Fruit fly (Drosophila melanogaster): ENCODE results near the gene TfIIEalpha.

The TfIIEalpha gene

dm6 chr3L:11711059-11711628 lies 29.3 kb downstream of the TfIIEalpha start, which contains the start of gene crim (continued):
- TF ChIP-seq slou (GFP tag; optimal IDR thresholded peaks at IDR 0.05): no peak
- no peak for TF ChIP-seq dpn (GFP tag; optimal IDR thresholded peaks at IDR 0.05)
- no peak for TF ChIP-seq B-H2 (GFP tag; optimal IDR thresholded peaks at IDR 0.05)
- TF ChIP-seq Opbp (GFP tag; IDR thresholded peaks at IDR 0.05; ENCODE audit: partially characterized antibody): no peak
- TF ChIP-seq Ravus (GFP tag; IDR thresholded peaks at IDR 0.05): no peak
- no peak for TF ChIP-seq HmgD (GFP tag; optimal IDR thresholded peaks at IDR 0.05)
- no peak for TF ChIP-seq Sry-β (GFP tag; optimal IDR thresholded peaks at IDR 0.05)
- TF ChIP-seq odd (GFP tag; optimal IDR thresholded peaks at IDR 0.05): no peak
- no peak for TF ChIP-seq CG13296 (GFP tag; optimal IDR thresholded peaks at IDR 0.05)
- peak in 1 of 2 experiments; percentile 45 for TF ChIP-seq Pdp1 (GFP tag; optimal IDR thresholded peaks at IDR 0.05)
- TF ChIP-seq ems (GFP tag; optimal IDR thresholded peaks at IDR 0.05): no peak
- no peak for TF ChIP-seq CG1647 (GFP tag; optimal IDR thresholded peaks at IDR 0.05)
- peak; percentile 13 for TF ChIP-seq CG2120 (GFP tag; optimal IDR thresholded peaks at IDR 0.05)
- no peak for TF ChIP-seq NC2β (GFP tag; optimal IDR thresholded peaks at IDR 0.05)
- TF ChIP-seq pzg (GFP tag; optimal IDR thresholded peaks at IDR 0.05): peak; percentile 96
- TF ChIP-seq CG9876 (GFP tag; optimal IDR thresholded peaks at IDR 0.05): no peak
- no peak for TF ChIP-seq CG10654 (GFP tag; optimal IDR thresholded peaks at IDR 0.05)
- TF ChIP-seq CG11695 (GFP tag; IDR thresholded peaks at IDR 0.05): no peak
- TF ChIP-seq nerfin-1 (tag; optimal IDR thresholded peaks at IDR 0.05): no peak
- no peak for TF ChIP-seq emc (GFP tag; optimal IDR thresholded peaks at IDR 0.05)
- TF ChIP-seq Hr3 (GFP tag; optimal IDR thresholded peaks at IDR 0.05): no peak
- TF ChIP-seq sens (GFP tag): peak; percentile 25
- no peak for TF ChIP-seq Rx (GFP tag; IDR thresholded peaks at IDR 0.05)
- peak; percentile 30; the same call in 1 of the 2 replicates for TF ChIP-seq Bgb (GFP tag; IDR thresholded peaks at IDR 0.05; ENCODE audit: partially characterized antibody)
- no peak for TF ChIP-seq CG17186 (GFP tag; optimal IDR thresholded peaks at IDR 0.05)
- peak; percentile 88 for TF ChIP-seq MESR4 (GFP tag; optimal IDR thresholded peaks at IDR 0.05)
- no peak for TF ChIP-seq Drgx (GFP tag; IDR thresholded peaks at IDR 0.05)
- TF ChIP-seq phol (tag; optimal IDR thresholded peaks at IDR 0.05): peak; percentile 42
- no peak for TF ChIP-seq slbo (GFP tag; IDR thresholded peaks at IDR 0.05)
- TF ChIP-seq CG12659 (GFP tag; optimal IDR thresholded peaks at IDR 0.05): peak; percentile 15
- TF ChIP-seq CG6854 (GFP tag; optimal IDR thresholded peaks at IDR 0.05): no peak
- no peak for TF ChIP-seq al (GFP tag; IDR thresholded peaks at IDR 0.05)
- peak; percentile 33 for TF ChIP-seq nmo (GFP tag; optimal IDR thresholded peaks at IDR 0.05)
- peak; percentile 81 for TF ChIP-seq stwl (tag; optimal IDR thresholded peaks at IDR 0.05)
- TF ChIP-seq Xbp1 (GFP tag; optimal IDR thresholded peaks at IDR 0.05): no peak
- TF ChIP-seq wor (GFP tag; IDR thresholded peaks at IDR 0.05): no peak
- TF ChIP-seq CG14014 (GFP tag; IDR thresholded peaks at IDR 0.05): no peak
- TF ChIP-seq CG10543 (GFP tag; optimal IDR thresholded peaks at IDR 0.05): no peak
- 0 out of 2 replicates have a peak, but pooled peaks have one; percentile 18 for TF ChIP-seq vvl (GFP tag; IDR thresholded peaks at IDR 0.05)
- peak; percentile 73 for TF ChIP-seq CG11504 (tag; optimal IDR thresholded peaks at IDR 0.05)
- TF ChIP-seq CG13624 (GFP tag; optimal IDR thresholded peaks at IDR 0.05): peak; percentile 30
- peak; percentile 59 for TF ChIP-seq HmgZ (tag; optimal IDR thresholded peaks at IDR 0.05)
- TF ChIP-seq ash1 (GFP tag; optimal IDR thresholded peaks at IDR 0.05): no peak
- TF ChIP-seq Awh (GFP tag; IDR thresholded peaks at IDR 0.05): 0 out of 2 replicates have a peak, but pooled peaks have one; percentile 38
- TF ChIP-seq Usf (GFP tag; optimal IDR thresholded peaks at IDR 0.05): no peak
- no peak for TF ChIP-seq CG11247 (GFP tag; IDR thresholded peaks at IDR 0.05)
- TF ChIP-seq CG9215 (GFP tag; IDR thresholded peaks at IDR 0.05): no peak
- TF ChIP-seq CoRest (tag; optimal IDR thresholded peaks at IDR 0.05): peak; percentile 17

Measured in whole organism, embryonic.